Fruit fly (Drosophila melanogaster) whole organism, embryonic: ENCODE measurements around the gene Cpsf5.

Experiments
- BEAF-32 ChIP-seq: fragments of 200-800 bp; sonication (Bioruptor generic); optimal IDR thresholded peaks from 3 replicates; lab custom pipeline; 2017; ENCODE audit warnings: missing biosample characterization, missing genetic modification characterization, mild to moderate bottlenecking, moderate library complexity, missing genetic modification reagents
- CG1024 ChIP-seq: fragments of 200-800 bp; sonication (Bioruptor generic); IDR thresholded peaks from 2 replicates; pipeline ENCODE4 v1.3.6; 2022; ENCODE audit warnings: missing biosample characterization, missing genetic modification characterization
- CG10274 ChIP-seq: fragments of 200-800 bp; sonication (Bioruptor generic); optimal IDR thresholded peaks from 3 replicates; lab custom pipeline; 2017; ENCODE audit warnings: missing biosample characterization, mild to moderate bottlenecking, missing genetic modification characterization
- CG11085 ChIP-seq: fragments of 200-800 bp; sonication (Bioruptor generic); IDR thresholded peaks from 2 replicates; pipeline ENCODE4 v1.3.6; 2022; ENCODE audit warnings: missing biosample characterization, missing genetic modification characterization
- CG11560 ChIP-seq: fragments of 200-800 bp; sonication (Bioruptor generic); IDR thresholded peaks from 3 replicates; pipeline ENCODE4 v1.3.6; 2022; ENCODE audit warnings: missing biosample characterization, missing genetic modification characterization
- CG12769 ChIP-seq: fragments of 200-800 bp; sonication (Bioruptor generic); optimal IDR thresholded peaks from 2 replicates; lab custom pipeline; 2019; ENCODE audit warnings: missing biosample characterization, mild to moderate bottlenecking, missing genetic modification characterization, moderate library complexity
- CG13296 ChIP-seq: fragments of 200-800 bp; sonication (Bioruptor generic); optimal IDR thresholded peaks from 3 replicates; lab custom pipeline; 2018; ENCODE audit warnings: missing biosample characterization, mild to moderate bottlenecking, missing genetic modification characterization
- CG1529 ChIP-seq: fragments of 200-800 bp; sonication (Bioruptor generic); optimal IDR thresholded peaks from 3 replicates; lab custom pipeline; 2018; ENCODE audit warnings: missing biosample characterization, missing genetic modification characterization
- CG15479 ChIP-seq: fragments of 200-800 bp; sonication (Bioruptor generic); optimal IDR thresholded peaks from 3 replicates; lab custom pipeline; 2019; ENCODE audit warnings: missing biosample characterization, mild to moderate bottlenecking, missing genetic modification characterization, moderate library complexity
- CG1603 ChIP-seq: fragments of 200-800 bp; sonication (Bioruptor generic); optimal IDR thresholded peaks from 2 replicates; lab custom pipeline; 2019; ENCODE audit warnings: missing biosample characterization, mild to moderate bottlenecking, missing genetic modification characterization, moderate library complexity
- CG16779 ChIP-seq: fragments of 200-800 bp; sonication (Bioruptor generic); IDR thresholded peaks from 2 replicates; pipeline ENCODE4 v1.3.6; 2022; ENCODE audit warnings: missing biosample characterization, missing genetic modification characterization
- CG17359 ChIP-seq: fragments of 200-800 bp; sonication (Bioruptor generic); optimal IDR thresholded peaks from 3 replicates; lab custom pipeline; 2018; ENCODE audit warnings: missing biosample characterization, mild to moderate bottlenecking, missing genetic modification characterization, moderate library complexity
- CG18619 ChIP-seq: fragments of 200-800 bp; sonication (Bioruptor generic); optimal IDR thresholded peaks from 3 replicates; lab custom pipeline; 2017; ENCODE audit warnings: missing biosample characterization, mild to moderate bottlenecking, missing genetic modification characterization
- CG2678 ChIP-seq: fragments of 200-800 bp; sonication (Bioruptor generic); optimal IDR thresholded peaks from 3 replicates; lab custom pipeline; 2019; ENCODE audit warnings: missing biosample characterization, mild to moderate bottlenecking, missing genetic modification characterization, moderate library complexity
- CG2875 ChIP-seq: fragments of 200-800 bp; sonication (Bioruptor generic); optimal IDR thresholded peaks from 2 replicates; lab custom pipeline; 2017; ENCODE audit warnings: missing biosample characterization, mild to moderate bottlenecking, missing genetic modification characterization, missing genetic modification reagents
- CG31388 ChIP-seq: fragments of 200-800 bp; sonication (Bioruptor generic); optimal IDR thresholded peaks from 2 replicates; lab custom pipeline; 2016; ENCODE audit warnings: missing biosample characterization, missing genetic modification characterization
- CG34376 ChIP-seq: fragments of 200-800 bp; sonication (Bioruptor generic); optimal IDR thresholded peaks from 2 replicates; lab custom pipeline; 2018; ENCODE audit warnings: missing biosample characterization, mild to moderate bottlenecking, missing genetic modification characterization
- CG3838 ChIP-seq: fragments of 200-800 bp; sonication (Bioruptor generic); optimal IDR thresholded peaks from 3 replicates; lab custom pipeline; 2016; ENCODE audit warnings: missing biosample characterization, missing genetic modification characterization
- CG4730 ChIP-seq: fragments of 200-800 bp; sonication (Bioruptor generic); IDR thresholded peaks from 2 replicates; pipeline ENCODE4 v1.3.6; 2022; ENCODE audit warnings: missing biosample characterization, missing genetic modification characterization
- CG5180 ChIP-seq: fragments of 200-800 bp; sonication (Bioruptor generic); optimal IDR thresholded peaks from 3 replicates; lab custom pipeline; 2017; ENCODE audit warnings: missing biosample characterization, missing genetic modification characterization, mild to moderate bottlenecking, moderate library complexity, missing genetic modification reagents
- CG6683 ChIP-seq: fragments of 200-800 bp; sonication (Bioruptor generic); optimal IDR thresholded peaks from 2 replicates; lab custom pipeline; 2017; ENCODE audit warnings: missing biosample characterization, mild to moderate bottlenecking, missing genetic modification characterization, missing genetic modification reagents
- CG8290 ChIP-seq, 3 experiments: fragments of 200-800 bp; sonication (Bioruptor generic); optimal IDR thresholded peaks; 2 replicates each; lab custom pipeline; 2016 to 2019; ENCODE audit warnings: missing biosample characterization in 3 of 3, missing genetic modification characterization in 3 of 3, mild to moderate bottlenecking in 2 of 3, moderate library complexity in 1 of 3
- CTCF ChIP-seq: fragments of 200-800 bp; sonication (Bioruptor generic); optimal IDR thresholded peaks from 2 replicates; lab custom pipeline; 2017; ENCODE audit warnings: missing biosample characterization, mild to moderate bottlenecking, missing genetic modification characterization, moderate library complexity
- Deaf1 ChIP-seq: fragments of 200-800 bp; optimal IDR thresholded peaks from 3 replicates; lab custom pipeline; 2019; ENCODE audit warnings: missing biosample characterization, mild to moderate bottlenecking, missing genetic modification characterization, moderate library complexity
- E2f1 ChIP-seq: fragments of 200-800 bp; sonication (Bioruptor generic); IDR thresholded peaks from 2 replicates; pipeline ENCODE4 v1.3.6; 2022; ENCODE audit warnings: missing biosample characterization, missing genetic modification characterization
- Elba2 ChIP-seq: fragments of 200-800 bp; sonication (Bioruptor generic); optimal IDR thresholded peaks from 3 replicates; lab custom pipeline; 2016; ENCODE audit warnings: missing biosample characterization, missing genetic modification characterization
- Ets65A ChIP-seq: fragments of 200-800 bp; sonication (Bioruptor generic); peaks from one replicate; lab custom pipeline; 2016; ENCODE audit warnings: missing biosample characterization, missing genetic modification characterization
- GATAe ChIP-seq: fragments of 200-800 bp; sonication (Bioruptor generic); conservative IDR thresholded peaks from 2 replicates; pipeline ENCODE4 v1.3.6; 2022; ENCODE audit warnings: missing biosample characterization, missing genetic modification characterization
- Nf-YC ChIP-seq: fragments of 200-800 bp; optimal IDR thresholded peaks from 3 replicates; lab custom pipeline; 2019; ENCODE audit warnings: missing biosample characterization, mild to moderate bottlenecking, missing genetic modification characterization, moderate library complexity
- Rfx ChIP-seq: fragments of 200-800 bp; sonication (Bioruptor generic); IDR thresholded peaks from 2 replicates; pipeline ENCODE4 v1.3.6; 2022; ENCODE audit warnings: missing biosample characterization, missing genetic modification characterization
- Six4 ChIP-seq: fragments of 200-800 bp; sonication (Bioruptor generic); optimal IDR thresholded peaks from 2 replicates; lab custom pipeline; 2016; ENCODE audit warnings: missing biosample characterization, missing genetic modification characterization
- Sox102F ChIP-seq: fragments of 200-800 bp; sonication (Bioruptor generic); optimal IDR thresholded peaks from 2 replicates; lab custom pipeline; 2018; ENCODE audit warnings: missing biosample characterization, mild to moderate bottlenecking, missing genetic modification characterization, moderate library complexity
- bbx ChIP-seq: fragments of 200-800 bp; sonication (Bioruptor generic); IDR thresholded peaks from 2 replicates; pipeline ENCODE4 v1.3.6; 2022; ENCODE audit warnings: missing biosample characterization, missing genetic modification characterization; ENCODE audit not compliant: partially characterized antibody
- chn ChIP-seq: fragments of 200-800 bp; sonication (Bioruptor generic); optimal IDR thresholded peaks from 2 replicates; lab custom pipeline; 2016; ENCODE audit warnings: missing biosample characterization, missing genetic modification characterization
- ci ChIP-seq: fragments of 200-800 bp; sonication (Bioruptor generic); IDR thresholded peaks from 3 replicates; pipeline ENCODE4 v1.3.6; 2022; ENCODE audit warnings: missing biosample characterization, missing genetic modification characterization
- croc ChIP-seq: fragments of 200-800 bp; sonication (Bioruptor generic); conservative IDR thresholded peaks from 3 replicates; pipeline ENCODE4 v1.3.6; 2022; ENCODE audit warnings: missing biosample characterization, missing genetic modification characterization
- dmrt11E ChIP-seq: fragments of 200-800 bp; sonication (Bioruptor generic); optimal IDR thresholded peaks from 3 replicates; lab custom pipeline; 2018; ENCODE audit warnings: missing biosample characterization, mild to moderate bottlenecking, missing genetic modification characterization, moderate library complexity
- ewg ChIP-seq: fragments of 200-800 bp; sonication (Bioruptor generic); optimal IDR thresholded peaks from 3 replicates; lab custom pipeline; 2017; ENCODE audit warnings: mild to moderate bottlenecking, missing biosample characterization, missing genetic modification reagents, missing genetic modification characterization
- gce ChIP-seq: fragments of 200-800 bp; sonication (Bioruptor generic); IDR thresholded peaks from 3 replicates; pipeline ENCODE4 v1.3.6; 2022; ENCODE audit warnings: missing biosample characterization, missing genetic modification characterization
- h ChIP-seq: fragments of >200 bp; optimal IDR thresholded peaks from 2 replicates; lab custom pipeline; 2017
- ham ChIP-seq: fragments of 200-800 bp; sonication (Bioruptor generic); IDR thresholded peaks from 2 replicates; pipeline ENCODE4 v1.3.6; 2022; ENCODE audit warnings: missing biosample characterization, missing genetic modification characterization
- her ChIP-seq: fragments of 200-800 bp; sonication (Bioruptor generic); optimal IDR thresholded peaks from 2 replicates; lab custom pipeline; 2016; ENCODE audit warnings: missing biosample characterization, missing genetic modification characterization
- inv ChIP-seq: fragments of 200-800 bp; sonication (Bioruptor generic); IDR thresholded peaks from 2 replicates; pipeline ENCODE4 v1.3.6; 2022; ENCODE audit warnings: missing biosample characterization, missing genetic modification characterization; ENCODE audit not compliant: partially characterized antibody
- kni ChIP-seq: fragments of 200-800 bp; sonication (Bioruptor generic); optimal IDR thresholded peaks from 3 replicates; lab custom pipeline; 2017; ENCODE audit warnings: mild to moderate bottlenecking, missing biosample characterization, missing genetic modification reagents, missing genetic modification characterization
- phol ChIP-seq: fragments of 200-800 bp; sonication (Bioruptor generic); optimal IDR thresholded peaks from 3 replicates; lab custom pipeline; 2018; ENCODE audit warnings: missing biosample characterization, mild to moderate bottlenecking, missing genetic modification characterization, moderate library complexity
- pzg ChIP-seq: fragments of 200-800 bp; sonication (Bioruptor generic); optimal IDR thresholded peaks from 3 replicates; lab custom pipeline; 2018; ENCODE audit warnings: missing biosample characterization, mild to moderate bottlenecking, missing genetic modification characterization, moderate library complexity
- row ChIP-seq: fragments of 200-800 bp; sonication (Bioruptor generic); IDR thresholded peaks from 3 replicates; pipeline ENCODE4 v1.3.6; 2022; ENCODE audit warnings: missing biosample characterization, missing genetic modification characterization
- sima ChIP-seq: fragments of 200-800 bp; sonication (Bioruptor generic); optimal IDR thresholded peaks from 2 replicates; lab custom pipeline; 2016; ENCODE audit warnings: missing biosample characterization, missing genetic modification characterization

Gene Cpsf5

DNA sequence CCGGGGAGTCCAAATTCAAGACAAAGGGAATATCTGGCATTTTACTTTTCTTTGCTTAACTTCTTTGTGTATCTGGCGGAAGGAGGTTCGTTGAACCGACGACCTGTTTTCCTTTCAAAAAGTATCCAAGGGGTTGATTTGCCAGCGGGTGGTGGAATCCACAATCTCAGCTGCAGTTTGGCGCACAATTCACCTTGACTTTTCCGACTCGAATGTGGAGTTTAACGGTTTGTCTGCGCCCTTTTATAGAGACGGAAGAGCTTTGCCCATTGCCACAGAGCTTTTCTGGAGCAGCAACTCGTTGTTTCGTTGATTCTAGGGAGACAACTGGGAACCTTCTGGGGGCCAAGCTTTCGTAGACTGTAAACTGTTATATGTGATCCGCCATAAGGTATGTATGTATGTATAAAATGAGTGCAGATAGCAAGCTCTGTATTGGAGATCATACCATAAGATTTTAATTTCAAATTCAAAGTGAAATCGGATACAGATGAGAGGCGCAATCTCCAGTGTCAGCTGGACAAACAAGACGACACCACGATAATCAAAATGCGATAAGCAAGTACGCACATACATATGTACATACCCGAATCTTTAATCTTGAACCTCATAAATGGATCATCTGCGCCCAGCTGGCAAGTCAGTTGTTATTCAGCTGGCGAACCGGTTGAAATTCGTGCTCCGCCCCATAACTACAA is 38.4 kb upstream of the Cpsf5 start, which contains the start of the genes Hsp67Bc, CG4456 and Hsp22 (continued):
- TF ChIP-seq E2f1 (GFP tag; lab: Robert Waterston, UW) = no peak
- TF ChIP-seq CG2678 (tag; lab: Kevin White, UChicago) = peak; percentile 12
- peak; percentile 86 for TF ChIP-seq kni (GFP tag; lab: Kevin White, UChicago)
- TF ChIP-seq bbx = peak; percentile 24; the same call in 1 of the 2 replicates
- peak; percentile 0 for TF ChIP-seq CG1603 (tag; lab: Kevin White, UChicago)
- TF ChIP-seq CG16779 (GFP tag; lab: Robert Waterston, UW) = peak; percentile 78
- no peak for TF ChIP-seq CG31388
- peak; percentile 5 for TF ChIP-seq CTCF (GFP tag; lab: Kevin White, UChicago)
- TF ChIP-seq CG11560 = no peak
- peak; percentile 48 for TF ChIP-seq CG34376 (GFP tag; lab: Kevin White, UChicago)
- TF ChIP-seq ewg = no peak
- no peak for TF ChIP-seq her (GFP tag; lab: Kevin White, UChicago)
- peak; percentile 2 for TF ChIP-seq CG2875 (GFP tag; lab: Kevin White, UChicago)
- 0 out of 2 replicates have a peak, but pooled peaks have one; percentile 7 for TF ChIP-seq CG11085 (GFP tag; lab: Robert Waterston, UW)
- no peak for TF ChIP-seq ham
- peak; percentile 29 for TF ChIP-seq CG13296 (GFP tag; lab: Kevin White, UChicago)
- TF ChIP-seq Nf-YC (tag; lab: Kevin White, UChicago) = peak; percentile 31
- TF ChIP-seq Sox102F (GFP tag; lab: Kevin White, UChicago) = no peak
- TF ChIP-seq CG5180 = peak; percentile 10
- TF ChIP-seq ci (GFP tag; lab: Robert Waterston, UW) = 0 out of 3 replicates have a peak, but pooled peaks have one; percentile 51
- 0 out of 2 replicates have a peak, but pooled peaks have one; percentile 14 for TF ChIP-seq Rfx (GFP tag; lab: Robert Waterston, UW)
- peak; percentile 83 for TF ChIP-seq CG12769 (tag; lab: Kevin White, UChicago)
- 0 out of 3 replicates have a peak, but pooled peaks have one; percentile 50 for TF ChIP-seq gce (GFP tag; lab: Robert Waterston, UW)
- peak; percentile 20 for TF ChIP-seq Deaf1 (tag; lab: Kevin White, UChicago)
- TF ChIP-seq croc = no peak
- no peak for TF ChIP-seq inv
- peak; percentile 21 for TF ChIP-seq CG1529 (GFP tag; lab: Kevin White, UChicago)
- no peak for TF ChIP-seq CG8290 (GFP tag; optimal IDR thresholded peaks at IDR 0.05; lab: Kevin White, UChicago)
- peak in 1 of 2 experiments; percentile 33 for TF ChIP-seq CG8290 (tag; optimal IDR thresholded peaks at IDR 0.05; lab: Kevin White, UChicago)

DNA sequence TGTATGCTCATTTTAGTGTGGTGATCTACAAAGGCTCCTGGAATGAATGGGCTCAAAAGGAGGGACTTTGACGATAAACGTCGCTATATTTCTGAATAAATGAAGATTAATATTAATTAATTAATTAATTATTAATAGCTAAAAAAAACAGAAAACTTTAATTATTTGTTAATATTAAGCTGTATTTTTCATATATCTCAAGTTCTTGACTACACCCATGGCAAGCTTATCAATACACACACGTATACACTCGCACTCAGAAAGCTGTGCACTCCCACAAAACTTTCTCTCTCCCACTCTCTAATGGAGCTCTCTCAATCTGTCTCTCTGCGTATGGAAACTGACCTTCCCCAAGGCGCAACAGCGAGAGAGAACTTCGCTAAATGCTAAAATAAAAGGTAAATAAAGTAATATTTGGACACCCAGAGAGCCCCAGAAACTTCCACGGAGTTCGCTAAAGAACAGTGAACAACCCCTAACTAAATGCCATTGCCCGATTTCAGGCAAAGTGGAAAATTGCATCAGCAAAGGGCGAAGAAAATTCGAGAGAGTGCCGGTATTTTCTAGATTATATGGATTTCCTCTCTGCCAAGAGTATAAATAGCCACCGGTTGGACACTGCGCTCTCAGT is 37.3 kb upstream of the Cpsf5 start:
- TF ChIP-seq CG15479 (GFP tag; lab: Kevin White, UChicago) (peak; percentile 13), chn (GFP tag; lab: Kevin White, UChicago) (peak; percentile 6), Six4 (peak; percentile 43), CG4730 (peak; percentile 45; the same call in 1 of the 2 replicates), sima (GFP tag; lab: Kevin White, UChicago) (no peak), CG18619 (GFP tag; lab: Kevin White, UChicago) (peak; percentile 48), dmrt11E (tag; lab: Kevin White, UChicago) (peak; percentile 33), CG13296 (GFP tag; lab: Kevin White, UChicago) (peak; percentile 79), Ets65A (GFP tag; lab: Kevin White, UChicago) (no peak), phol (tag; lab: Kevin White, UChicago) (peak; percentile 68), CG3838 (no peak), CG17359 (peak; percentile 82), BEAF-32 (no peak), CG6683 (GFP tag; lab: Kevin White, UChicago) (peak; percentile 36), CG1024 (GFP tag; lab: Robert Waterston, UW) (0 out of 2 replicates have a peak, but pooled peaks have one; percentile 32), CG10274 (GFP tag; lab: Kevin White, UChicago) (no peak), pzg (GFP tag; lab: Kevin White, UChicago) (no peak), row (GFP tag; lab: Robert Waterston, UW) (peak; percentile 66), h (lab: Kevin White, UChicago) (no peak), GATAe (no peak; the same call in 1 of the 2 replicates), Elba2 (GFP tag; lab: Kevin White, UChicago) (no peak), CG8290 (GFP tag; optimal IDR thresholded peaks at IDR 0.05; lab: Kevin White, UChicago) (no peak), CG8290 (tag; optimal IDR thresholded peaks at IDR 0.05; lab: Kevin White, UChicago) (peak in 1 of 2 experiments; percentile 57)
